Worm (Caenorhabditis elegans): Measurements from ENCODE around the gene AC7.3.

DNA sequence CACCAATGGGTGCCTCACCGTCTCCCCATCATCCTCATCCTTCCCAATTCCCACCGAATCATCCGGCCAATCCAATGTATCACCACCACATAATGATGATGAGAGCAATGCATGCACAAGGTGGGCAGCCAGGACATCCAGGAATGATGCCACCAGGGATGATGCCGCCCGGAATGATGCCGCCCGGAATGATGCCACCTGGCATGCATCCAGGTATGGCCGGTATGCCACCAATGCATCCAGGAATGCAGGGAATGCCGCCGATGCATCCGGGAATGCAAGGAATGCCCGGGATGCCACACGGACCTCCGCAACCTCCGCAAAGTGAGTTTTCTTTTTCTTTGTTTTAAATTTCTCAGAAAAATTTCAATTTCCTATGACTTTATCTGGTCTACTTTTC lies 25.9 kb upstream of the AC7.3 start:
- TF ChIP-seq T22C8.4 (GFP tag; IDR thresholded peaks at IDR 0.05) = no peak
- no peak for TF ChIP-seq ztf-29 (GFP tag; IDR thresholded peaks at IDR 0.05)
- no peak for TF ChIP-seq ztf-23 (GFP tag; IDR thresholded peaks at IDR 0.05)
- TF ChIP-seq ref-1 (GFP tag; conservative IDR thresholded peaks at IDR 0.05) = no peak
- TF ChIP-seq cog-1 (tag; optimal IDR thresholded peaks at IDR 0.05) = no peak

All from whole organism, midembryonic.